Worm (Caenorhabditis elegans) whole organism, L4 larva: ENCODE measurements around the gene C30G12.4.

Experiments used
- ZK337.2 ChIP-seq: fragments of 200-800 bp; sonication (Bioruptor generic); IDR thresholded peaks from 2 replicates; pipeline ENCODE4 v1.3.6; 2022; ENCODE audit warnings: missing genetic modification reagents, missing genetic modification characterization, missing compliant biosample characterization
- ceh-44 ChIP-seq: fragments of 200-800 bp; sonication (Bioruptor generic); IDR thresholded peaks from 2 replicates; pipeline ENCODE4 v1.3.6; 2022; ENCODE audit warnings: missing genetic modification reagents, missing genetic modification characterization, missing compliant biosample characterization
- ces-1 ChIP-seq: fragments of 150-350 bp; sonication (generic microtip); optimal IDR thresholded peaks from 4 replicates; lab custom pipeline; 2014; ENCODE audit warnings: missing biosample characterization, missing genetic modification reagents, missing genetic modification characterization
- daf-12 ChIP-seq: fragments of 150-350 bp; optimal IDR thresholded peaks from 2 replicates; lab custom pipeline; 2014; ENCODE audit warnings: missing biosample characterization, missing genetic modification reagents, missing genetic modification characterization
- daf-16 ChIP-seq, 3 experiments: sonication (generic microtip); optimal IDR thresholded peaks; 2 replicates each; lab custom pipeline; 2016 to 2017; ENCODE audit warnings: missing genetic modification characterization in 3 of 3, missing genetic modification reagents in 3 of 3, mild to moderate bottlenecking in 2 of 3, missing compliant biosample characterization in 2 of 3, missing biosample characterization in 1 of 3, moderate library complexity in 1 of 3
- daf-19 ChIP-seq: fragments of 200-800 bp; sonication (Bioruptor generic); conservative IDR thresholded peaks from 2 replicates; pipeline ENCODE4 v1.3.6; 2022; ENCODE audit warnings: missing genetic modification characterization, missing compliant biosample characterization
- daf-8 ChIP-seq: fragments of 200-800 bp; sonication (Bioruptor generic); IDR thresholded peaks from 2 replicates; pipeline ENCODE4 v1.3.6; 2022; ENCODE audit warnings: missing genetic modification characterization, missing compliant biosample characterization
- dmd-6 ChIP-seq: fragments of 200-800 bp; sonication (Bioruptor generic); IDR thresholded peaks from 2 replicates; pipeline ENCODE4 v1.3.6; 2022; ENCODE audit warnings: missing genetic modification reagents, missing genetic modification characterization, missing compliant biosample characterization
- dmd-8 ChIP-seq: fragments of 200-800 bp; sonication (Bioruptor generic); IDR thresholded peaks from 2 replicates; pipeline ENCODE4 v1.3.6; 2022; ENCODE audit warnings: missing genetic modification characterization, missing compliant biosample characterization
- dmd-9 ChIP-seq: fragments of 200-800 bp; sonication (Bioruptor generic); IDR thresholded peaks from 2 replicates; pipeline ENCODE4 v1.3.6; 2022; ENCODE audit warnings: missing genetic modification reagents, missing genetic modification characterization, missing compliant biosample characterization
- dpl-1 ChIP-seq: fragments of 150-350 bp; optimal IDR thresholded peaks from 2 replicates; lab custom pipeline; 2014; ENCODE audit warnings: missing biosample characterization, missing genetic modification reagents, missing genetic modification characterization
- duxl-1 ChIP-seq: sonication (generic microtip); optimal IDR thresholded peaks from 2 replicates; lab custom pipeline; 2016; ENCODE audit warnings: mild to moderate bottlenecking, missing genetic modification characterization, moderate library complexity, missing compliant biosample characterization; ENCODE audit not compliant: poor library complexity
- dve-1 ChIP-seq: sonication (generic microtip); optimal IDR thresholded peaks from 2 replicates; lab custom pipeline; 2017; ENCODE audit warnings: antibody characterized with exemption, mild to moderate bottlenecking, missing genetic modification characterization, missing compliant biosample characterization; ENCODE audit not compliant: insufficient read depth
- egl-27 ChIP-seq: sonication (generic microtip); optimal IDR thresholded peaks from 3 replicates; lab custom pipeline; 2017; ENCODE audit warnings: missing biosample characterization, missing genetic modification reagents, missing genetic modification characterization
- fos-1 ChIP-seq: fragments of 150-350 bp; optimal IDR thresholded peaks from 2 replicates; lab custom pipeline; 2014; ENCODE audit warnings: missing biosample characterization, missing genetic modification characterization
- hlh-11 ChIP-seq: fragments of 200-800 bp; sonication (Bioruptor generic); optimal IDR thresholded peaks from 2 replicates; lab custom pipeline; 2018; ENCODE audit warnings: mild to moderate bottlenecking, missing genetic modification characterization, missing compliant biosample characterization
- hlh-30 ChIP-seq: sonication (generic microtip); optimal IDR thresholded peaks from 2 replicates; lab custom pipeline; 2017; ENCODE audit warnings: antibody characterized with exemption, mild to moderate bottlenecking, missing genetic modification characterization, missing compliant biosample characterization; ENCODE audit not compliant: insufficient read depth
- jun-1 ChIP-seq: fragments of 150-350 bp; optimal IDR thresholded peaks from 2 replicates; lab custom pipeline; 2014; ENCODE audit warnings: missing biosample characterization, missing genetic modification reagents, missing genetic modification characterization
- lsy-2 ChIP-seq, 2 experiments: fragments of 150-350 bp in 1 of 2; sonication (generic microtip) in 1 of 2; optimal IDR thresholded peaks; 2 replicates each; lab custom pipeline; 2014 to 2017; ENCODE audit warnings: missing biosample characterization in 2 of 2, missing genetic modification characterization in 2 of 2
- mdl-1 ChIP-seq, 2 experiments: fragments of 150-350 bp in 1 of 2; sonication (generic microtip) in 1 of 2; optimal IDR thresholded peaks; 2 replicates each; lab custom pipeline; 2014 to 2017; ENCODE audit warnings: missing biosample characterization in 2 of 2, missing genetic modification characterization in 2 of 2
- mxl-3 ChIP-seq: fragments of 200-800 bp; sonication (Bioruptor generic); optimal IDR thresholded peaks from 2 replicates; lab custom pipeline; 2018; ENCODE audit warnings: mild to moderate bottlenecking, missing genetic modification characterization, missing compliant biosample characterization
- nhr-102 ChIP-seq: sonication (generic microtip); optimal IDR thresholded peaks from 2 replicates; lab custom pipeline; 2016; ENCODE audit warnings: mild to moderate bottlenecking, missing genetic modification characterization, moderate library complexity, missing compliant biosample characterization
- nhr-25 ChIP-seq: sonication (generic microtip); optimal IDR thresholded peaks from 2 replicates; lab custom pipeline; 2017; ENCODE audit warnings: missing genetic modification characterization, mild to moderate bottlenecking, missing compliant biosample characterization, antibody characterized with exemption, moderate library complexity, borderline replicate concordance; ENCODE audit not compliant: insufficient read depth
- nhr-28 ChIP-seq: fragments of 150-350 bp; optimal IDR thresholded peaks from 2 replicates; lab custom pipeline; 2014; ENCODE audit warnings: missing biosample characterization, missing genetic modification characterization
- nhr-41 ChIP-seq: fragments of 200-800 bp; sonication (Bioruptor generic); IDR thresholded peaks from 2 replicates; pipeline ENCODE4 v1.3.6; 2022; ENCODE audit warnings: missing genetic modification reagents, missing genetic modification characterization, missing compliant biosample characterization
- nhr-48 ChIP-seq: sonication (generic microtip); optimal IDR thresholded peaks from 2 replicates; lab custom pipeline; 2016; ENCODE audit warnings: mild to moderate bottlenecking, missing genetic modification characterization, missing compliant biosample characterization
- nhr-76 ChIP-seq: fragments of 150-350 bp; optimal IDR thresholded peaks from 2 replicates; lab custom pipeline; 2014; ENCODE audit warnings: missing biosample characterization, missing genetic modification characterization
- nhr-77 ChIP-seq: fragments of 150-350 bp; optimal IDR thresholded peaks from 2 replicates; lab custom pipeline; 2014; ENCODE audit warnings: missing biosample characterization, missing genetic modification characterization
- php-3 ChIP-seq: fragments of 200-800 bp; sonication (Bioruptor generic); IDR thresholded peaks from 2 replicates; pipeline ENCODE4 v1.3.6; 2022; ENCODE audit warnings: missing genetic modification reagents, missing genetic modification characterization, missing compliant biosample characterization
- saeg-2 ChIP-seq: fragments of 200-800 bp; sonication (Bioruptor generic); IDR thresholded peaks from 2 replicates; pipeline ENCODE4 v1.3.6; 2022; ENCODE audit warnings: missing genetic modification reagents, missing genetic modification characterization, missing compliant biosample characterization
- sdz-12 ChIP-seq: fragments of 200-800 bp; sonication (Bioruptor generic); optimal IDR thresholded peaks from 2 replicates; lab custom pipeline; 2018; ENCODE audit warnings: mild to moderate bottlenecking, missing genetic modification characterization, missing compliant biosample characterization
- skn-1 ChIP-seq: fragments of 150-350 bp; optimal IDR thresholded peaks from 2 replicates; lab custom pipeline; 2014; ENCODE audit warnings: missing biosample characterization, missing genetic modification characterization
- snpc-4 ChIP-seq: fragments of 150-350 bp; optimal IDR thresholded peaks from 2 replicates; lab custom pipeline; 2014; ENCODE audit warnings: missing biosample characterization, missing genetic modification characterization
- spr-1 ChIP-seq: sonication (generic microtip); optimal IDR thresholded peaks from 2 replicates; lab custom pipeline; 2016; ENCODE audit warnings: mild to moderate bottlenecking, missing genetic modification characterization, missing compliant biosample characterization
- spr-3 ChIP-seq: fragments of 200-800 bp; sonication (Bioruptor generic); optimal IDR thresholded peaks from 2 replicates; lab custom pipeline; 2018; ENCODE audit warnings: mild to moderate bottlenecking, missing genetic modification characterization, missing compliant biosample characterization
- tra-1 ChIP-seq: fragments of 200-800 bp; sonication (Bioruptor generic); IDR thresholded peaks from 2 replicates; pipeline ENCODE4 v1.3.6; 2022; ENCODE audit warnings: missing genetic modification reagents, missing genetic modification characterization, missing compliant biosample characterization
- unc-39 ChIP-seq: sonication (generic microtip); optimal IDR thresholded peaks from 2 replicates; lab custom pipeline; 2017; ENCODE audit warnings: missing biosample characterization, missing genetic modification characterization
- unc-62 ChIP-seq, 3 experiments: fragments of 150-350 bp in 1 of 3; sonication (generic microtip); optimal IDR thresholded peaks in 2 of 3; peaks in 1 of 3; 1 replicate in 1 of 3; 2 replicates in 2 of 3; lab custom pipeline; 2014 to 2017; ENCODE audit warnings: missing biosample characterization in 3 of 3, missing genetic modification characterization in 3 of 3, missing genetic modification reagents in 3 of 3, missing genotype in 1 of 3
- vab-7 ChIP-seq: fragments of 200-800 bp; sonication (Bioruptor generic); IDR thresholded peaks from 2 replicates; pipeline ENCODE4 v1.3.6; 2022; ENCODE audit warnings: missing genetic modification reagents, missing genetic modification characterization, missing compliant biosample characterization
- zfp-3 ChIP-seq: fragments of 200-800 bp; sonication (Bioruptor generic); conservative IDR thresholded peaks from 2 replicates; pipeline ENCODE4 v1.3.6; 2022; ENCODE audit warnings: missing genetic modification reagents, missing genetic modification characterization, missing compliant biosample characterization
- zip-11 ChIP-seq: fragments of 200-800 bp; sonication (Bioruptor generic); IDR thresholded peaks from 2 replicates; pipeline ENCODE4 v1.3.6; 2022; ENCODE audit warnings: missing genetic modification characterization, missing compliant biosample characterization
- ztf-11 ChIP-seq: fragments of 150-350 bp; optimal IDR thresholded peaks from 2 replicates; lab custom pipeline; 2014; ENCODE audit warnings: missing biosample characterization, missing genetic modification characterization

Gene C30G12.4

ce11 chrII:7277257-7277656 lies 15.3 kb downstream of the C30G12.4 start (continued):
- peak; percentile 84 for TF ChIP-seq nhr-102 (tag; lab: Kevin White, UChicago)
- no peak for TF ChIP-seq snpc-4 (tag; lab: Kevin White, UChicago)
- no peak for TF ChIP-seq zip-11 (GFP tag; lab: Robert Waterston, UW)
- TF ChIP-seq nhr-28: peak; percentile 74
- TF ChIP-seq php-3 (GFP tag; lab: Robert Waterston, UW): peak; percentile 92
- peak; percentile 80 for TF ChIP-seq hlh-11 (tag; lab: Kevin White, UChicago)
- TF ChIP-seq nhr-41 (GFP tag; lab: Robert Waterston, UW): no peak
- no peak for TF ChIP-seq sdz-12 (GFP tag; lab: Kevin White, UChicago)
- TF ChIP-seq jun-1 (tag; lab: Kevin White, UChicago): no peak
- TF ChIP-seq mxl-3 (GFP tag; lab: Kevin White, UChicago): peak; percentile 14
- no peak for TF ChIP-seq dmd-8 (GFP tag; lab: Robert Waterston, UW)
- no peak for TF ChIP-seq daf-12 (tag; lab: Kevin White, UChicago)
- no peak for TF ChIP-seq duxl-1 (tag; lab: Kevin White, UChicago)
- no peak for TF ChIP-seq saeg-2 (GFP tag; lab: Robert Waterston, UW)
- TF ChIP-seq daf-8 (GFP tag; lab: Robert Waterston, UW): no peak
- TF ChIP-seq daf-16 (GFP tag; optimal IDR thresholded peaks at IDR 0.05; lab: Kevin White, UChicago): no peak
- TF ChIP-seq daf-16 (tag; optimal IDR thresholded peaks at IDR 0.05; lab: Kevin White, UChicago): peak; percentile 99

- TF ChIP-seq saeg-2 (GFP tag; lab: Robert Waterston, UW): no peak
- no peak for TF ChIP-seq daf-19
- TF ChIP-seq nhr-28: peak; percentile 56
- peak; percentile 3 for TF ChIP-seq hlh-11 (tag; lab: Kevin White, UChicago)
- TF ChIP-seq hlh-30 (tag; lab: Kevin White, UChicago): peak; percentile 38
- no peak for TF ChIP-seq daf-16 (GFP tag; optimal IDR thresholded peaks at IDR 0.05; lab: Kevin White, UChicago)
- TF ChIP-seq daf-16 (tag; optimal IDR thresholded peaks at IDR 0.05; lab: Kevin White, UChicago): peak; percentile 39
- TF ChIP-seq ZK337.2 (GFP tag; lab: Robert Waterston, UW): no peak
- TF ChIP-seq mdl-1 (tag; optimal IDR thresholded peaks at IDR 0.05; lab: Kevin White, UChicago): peak in 1 of 2 experiments; percentile 23
- TF ChIP-seq lsy-2 (tag; optimal IDR thresholded peaks at IDR 0.05; lab: Kevin White, UChicago): peak in 1 of 2 experiments; percentile 16
- peak; percentile 26 for TF ChIP-seq dve-1 (tag; lab: Kevin White, UChicago)
- TF ChIP-seq, all 104 proteins: peak for 7
Measured at ce11 chrII:7277925-7278324, 16.0 kb downstream of the C30G12.4 start.

ce11 chrII:7279808-7280207 lies 17.9 kb downstream of the C30G12.4 start:
- no peak for TF ChIP-seq dmd-9 (GFP tag; lab: Robert Waterston, UW)
- no peak for TF ChIP-seq dmd-6 (GFP tag; lab: Robert Waterston, UW)
- TF ChIP-seq dpl-1 (GFP tag; lab: Kevin White, UChicago): no peak
- TF ChIP-seq ces-1: no peak
- TF ChIP-seq ztf-11 (tag; lab: Kevin White, UChicago): no peak
- no peak for TF ChIP-seq skn-1 (tag; lab: Kevin White, UChicago)
- peak; percentile 51 for TF ChIP-seq hlh-11 (tag; lab: Kevin White, UChicago)
- peak in 1 of 2 experiments; percentile 63 for TF ChIP-seq unc-62 (GFP tag; optimal IDR thresholded peaks at IDR 0.05 in 1 of 2; lab: Kevin White, UChicago)
- no peak for TF ChIP-seq unc-62 (tag; optimal IDR thresholded peaks at IDR 0.05; lab: Kevin White, UChicago)
- peak; percentile 73 for TF ChIP-seq nhr-28
- TF ChIP-seq ceh-44 (GFP tag; lab: Robert Waterston, UW): no peak
- TF ChIP-seq nhr-77: no peak
- TF ChIP-seq mdl-1 (tag; optimal IDR thresholded peaks at IDR 0.05; lab: Kevin White, UChicago): peak in 1 of 2 experiments; percentile 67
- peak; percentile 38 for TF ChIP-seq hlh-30 (tag; lab: Kevin White, UChicago)
- no peak for TF ChIP-seq daf-16 (GFP tag; optimal IDR thresholded peaks at IDR 0.05; lab: Kevin White, UChicago)
- no peak for TF ChIP-seq daf-16 (tag; optimal IDR thresholded peaks at IDR 0.05; lab: Kevin White, UChicago)
- no peak for TF ChIP-seq tra-1 (GFP tag; lab: Robert Waterston, UW)

ce11 chrII:7280584-7280983 lies 18.6 kb downstream of the C30G12.4 start:
- TF ChIP-seq mdl-1 (tag; optimal IDR thresholded peaks at IDR 0.05; lab: Kevin White, UChicago) (peak in 1 of 2 experiments; percentile 38), mxl-3 (GFP tag; lab: Kevin White, UChicago) (peak; percentile 29), zfp-3 (GFP tag; lab: Robert Waterston, UW) (no peak), daf-8 (GFP tag; lab: Robert Waterston, UW) (no peak), hlh-30 (tag; lab: Kevin White, UChicago) (peak; percentile 46), unc-39 (no peak), vab-7 (no peak), egl-27 (tag; lab: Kevin White, UChicago) (no peak), nhr-76 (tag; lab: Kevin White, UChicago) (no peak), daf-16 (GFP tag; optimal IDR thresholded peaks at IDR 0.05; lab: Kevin White, UChicago) (no peak), daf-16 (tag; optimal IDR thresholded peaks at IDR 0.05; lab: Kevin White, UChicago) (peak; percentile 3), fos-1 (tag; lab: Kevin White, UChicago) (no peak), nhr-25 (tag; lab: Kevin White, UChicago) (no peak), zip-11 (GFP tag; lab: Robert Waterston, UW) (no peak), nhr-48 (no peak), spr-3 (no peak), spr-1 (tag; lab: Kevin White, UChicago) (no peak)
